Worm (Caenorhabditis elegans) whole organism, L1 larva: ENCODE data around the gene C17F4.12.

Experiments
- fos-1 ChIP-seq: fragments of 150-350 bp; optimal IDR thresholded peaks from 2 replicates; lab custom pipeline; 2014; ENCODE audit warnings: missing biosample characterization, missing genetic modification characterization
- hlh-4 ChIP-seq: sonication (generic microtip); optimal IDR thresholded peaks from 2 replicates; lab custom pipeline; 2016; ENCODE audit warnings: mild to moderate bottlenecking, missing genetic modification characterization, missing compliant biosample characterization
- snpc-4 ChIP-seq: fragments of 150-350 bp; optimal IDR thresholded peaks from 2 replicates; lab custom pipeline; 2014; ENCODE audit warnings: missing biosample characterization, missing genetic modification characterization
- snu-23 ChIP-seq: sonication (generic microtip); optimal IDR thresholded peaks from 2 replicates; lab custom pipeline; 2016; ENCODE audit warnings: missing genetic modification characterization, missing compliant biosample characterization

ce11 chrII:3250195-3250594 is 6.2 kb upstream of the C17F4.12 start:
- no peak for TF ChIP-seq snpc-4 (tag; lab: Kevin White, UChicago)
- no peak for TF ChIP-seq fos-1 (tag; lab: Kevin White, UChicago)
- no peak for TF ChIP-seq hlh-4
- TF ChIP-seq snu-23, result no peak
